Worm (Caenorhabditis elegans) whole organism, L3 larva: ENCODE results near the gene Y43C5A.2.

ENCODE experiments used
- ZK546.5 ChIP-seq: sonication (generic microtip); optimal IDR thresholded peaks from 2 replicates; lab custom pipeline; 2017; ENCODE audit warnings: missing biosample characterization, missing genetic modification characterization
- aly-2 ChIP-seq: fragments of 150-350 bp; optimal IDR thresholded peaks from 2 replicates; lab custom pipeline; 2014; ENCODE audit warnings: missing biosample characterization, missing genetic modification characterization
- ceh-16 ChIP-seq: sonication (generic microtip); optimal IDR thresholded peaks from 2 replicates; lab custom pipeline; 2017; ENCODE audit warnings: missing biosample characterization, missing genetic modification characterization
- ceh-28 ChIP-seq: fragments of 150-350 bp; optimal IDR thresholded peaks from 2 replicates; lab custom pipeline; 2014; ENCODE audit warnings: missing biosample characterization, missing genetic modification reagents, missing genetic modification characterization
- ceh-82 ChIP-seq: fragments of 150-350 bp; optimal IDR thresholded peaks from 2 replicates; lab custom pipeline; 2014; ENCODE audit warnings: missing biosample characterization, missing genetic modification characterization
- ceh-9 ChIP-seq: sonication (generic microtip); optimal IDR thresholded peaks from 2 replicates; lab custom pipeline; 2018; ENCODE audit warnings: missing biosample characterization, missing genetic modification characterization
- daf-12 ChIP-seq: fragments of 150-350 bp; optimal IDR thresholded peaks from 2 replicates; lab custom pipeline; 2014; ENCODE audit warnings: missing biosample characterization, missing genetic modification reagents, missing genetic modification characterization
- egl-27 ChIP-seq: sonication (generic microtip); optimal IDR thresholded peaks from 4 replicates; lab custom pipeline; 2017; ENCODE audit warnings: missing biosample characterization, missing genetic modification reagents, missing genetic modification characterization
- egl-5 ChIP-seq: fragments of 150-350 bp; optimal IDR thresholded peaks from 2 replicates; lab custom pipeline; 2017; ENCODE audit warnings: missing biosample characterization, missing genetic modification reagents, missing genetic modification characterization, inconsistent platforms
- elt-2 ChIP-seq: sonication (generic microtip); optimal IDR thresholded peaks from 2 replicates; lab custom pipeline; 2016; ENCODE audit warnings: missing genetic modification reagents, mild to moderate bottlenecking, missing genetic modification characterization, missing compliant biosample characterization
- elt-3 ChIP-seq, 3 experiments: fragments of 150-350 bp in 1 of 3; sonication (generic microtip) in 2 of 3; optimal IDR thresholded peaks; 2 replicates in 2 of 3; 4 replicates in 1 of 3; lab custom pipeline; 2014 to 2017; ENCODE audit warnings: missing biosample characterization in 3 of 3, missing genetic modification characterization in 3 of 3
- eor-1 ChIP-seq, 2 experiments: fragments of 150-350 bp; optimal IDR thresholded peaks; 2 replicates each; lab custom pipeline; 2014 to 2018; ENCODE audit warnings: missing biosample characterization in 2 of 2, missing genetic modification characterization in 2 of 2
- fos-1 ChIP-seq: fragments of 150-350 bp; optimal IDR thresholded peaks from 2 replicates; lab custom pipeline; 2014; ENCODE audit warnings: missing biosample characterization, missing genetic modification characterization
- hmg-11 ChIP-seq: sonication (generic microtip); optimal IDR thresholded peaks from 2 replicates; lab custom pipeline; 2016; ENCODE audit warnings: missing genetic modification characterization, missing compliant biosample characterization
- jun-1 ChIP-seq: fragments of 150-350 bp; optimal IDR thresholded peaks from 2 replicates; lab custom pipeline; 2014; ENCODE audit warnings: missing biosample characterization, missing genetic modification reagents, missing genetic modification characterization
- lin-15B ChIP-seq: fragments of 150-350 bp; optimal IDR thresholded peaks from 2 replicates; lab custom pipeline; 2014; ENCODE audit warnings: missing biosample characterization, missing genetic modification characterization
- lin-39 ChIP-seq: fragments of 150-350 bp; optimal IDR thresholded peaks from 2 replicates; lab custom pipeline; 2018; ENCODE audit warnings: missing biosample characterization, missing genetic modification reagents, missing genetic modification characterization
- lsy-12 ChIP-seq: sonication (generic microtip); optimal IDR thresholded peaks from 2 replicates; lab custom pipeline; 2016; ENCODE audit warnings: mild to moderate bottlenecking, missing genetic modification characterization, missing compliant biosample characterization
- mdl-1 ChIP-seq: fragments of 150-350 bp; optimal IDR thresholded peaks from 2 replicates; lab custom pipeline; 2014; ENCODE audit warnings: missing biosample characterization, missing genetic modification characterization
- nfya-1 ChIP-seq: sonication (generic microtip); optimal IDR thresholded peaks from 2 replicates; lab custom pipeline; 2017; ENCODE audit warnings: missing genetic modification characterization, mild to moderate bottlenecking, missing compliant biosample characterization, antibody characterized with exemption, moderate library complexity; ENCODE audit not compliant: insufficient read depth
- nhr-11 ChIP-seq: fragments of 150-350 bp; optimal IDR thresholded peaks from 2 replicates; lab custom pipeline; 2014; ENCODE audit warnings: missing biosample characterization, missing genetic modification characterization
- nhr-12 ChIP-seq: fragments of 150-350 bp; optimal IDR thresholded peaks from 2 replicates; lab custom pipeline; 2014; ENCODE audit warnings: missing biosample characterization, missing genetic modification characterization
- nhr-23 ChIP-seq: fragments of 150-350 bp; optimal IDR thresholded peaks from 2 replicates; lab custom pipeline; 2014; ENCODE audit warnings: missing biosample characterization, missing genetic modification reagents, missing genetic modification characterization
- nhr-237 ChIP-seq: fragments of 150-350 bp; optimal IDR thresholded peaks from 2 replicates; lab custom pipeline; 2014; ENCODE audit warnings: missing biosample characterization, missing genetic modification characterization
- nhr-25 ChIP-seq: sonication (generic microtip); optimal IDR thresholded peaks from 2 replicates; lab custom pipeline; 2017; ENCODE audit warnings: missing biosample characterization, missing genetic modification characterization
- nhr-28 ChIP-seq: fragments of 150-350 bp; optimal IDR thresholded peaks from 2 replicates; lab custom pipeline; 2014; ENCODE audit warnings: missing biosample characterization, missing genetic modification characterization
- nhr-43 ChIP-seq: sonication (generic microtip); optimal IDR thresholded peaks from 2 replicates; lab custom pipeline; 2016; ENCODE audit warnings: mild to moderate bottlenecking, missing genetic modification characterization, missing compliant biosample characterization; ENCODE audit not compliant: poor library complexity, severe bottlenecking
- nhr-67 ChIP-seq: fragments of 150-350 bp; optimal IDR thresholded peaks from 2 replicates; lab custom pipeline; 2014; ENCODE audit warnings: missing biosample characterization, missing genetic modification characterization
- nhr-77 ChIP-seq: fragments of 150-350 bp; optimal IDR thresholded peaks from 2 replicates; lab custom pipeline; 2014; ENCODE audit warnings: missing biosample characterization, missing genetic modification characterization
- pha-4 ChIP-seq: fragments of 150-350 bp; optimal IDR thresholded peaks from 2 replicates; lab custom pipeline; 2014; ENCODE audit warnings: missing biosample characterization, missing genetic modification reagents, missing genetic modification characterization
- pqm-1 ChIP-seq: fragments of 150-350 bp; optimal IDR thresholded peaks from 2 replicates; lab custom pipeline; 2017; ENCODE audit warnings: missing biosample characterization, missing genetic modification characterization, inconsistent platforms
- sea-2 ChIP-seq: fragments of 150-350 bp; sonication (generic microtip); optimal IDR thresholded peaks from 4 replicates; lab custom pipeline; 2014; ENCODE audit warnings: missing biosample characterization, missing genetic modification reagents, missing genetic modification characterization
- snpc-4 ChIP-seq: fragments of 150-350 bp; optimal IDR thresholded peaks from 2 replicates; lab custom pipeline; 2014; ENCODE audit warnings: missing biosample characterization, missing genetic modification characterization
- unc-39 ChIP-seq: sonication (generic microtip); optimal IDR thresholded peaks from 4 replicates; lab custom pipeline; 2017; ENCODE audit warnings: missing biosample characterization, missing genetic modification characterization
- unc-62 ChIP-seq: fragments of 150-350 bp; sonication (generic microtip); optimal IDR thresholded peaks from 4 replicates; lab custom pipeline; 2014; ENCODE audit warnings: missing biosample characterization, missing genetic modification reagents, missing genetic modification characterization
- zag-1 ChIP-seq: fragments of 150-350 bp; optimal IDR thresholded peaks from 2 replicates; lab custom pipeline; 2014; ENCODE audit warnings: missing biosample characterization, missing genetic modification characterization
- ztf-4 ChIP-seq: fragments of 150-350 bp; optimal IDR thresholded peaks from 2 replicates; lab custom pipeline; 2014; ENCODE audit warnings: missing biosample characterization, missing genetic modification characterization

Gene Y43C5A.2

ce11 chrIV:10241659-10242058 lies 28.0 kb upstream of the Y43C5A.2 start, which contains the start of gene lipl-7:
Gene lipl-7, minus strand, starts transcription at chrIV:10241823.
- TF ChIP-seq lin-39 (tag; lab: Kevin White, UChicago) (no peak), fos-1 (tag; lab: Kevin White, UChicago) (no peak), nhr-67 (tag; lab: Kevin White, UChicago) (no peak), egl-5 (no peak), elt-3 (tag; optimal IDR thresholded peaks at IDR 0.05; lab: Kevin White, UChicago) (no peak), snpc-4 (tag; lab: Kevin White, UChicago) (no peak), sea-2 (GFP tag; lab: Kevin White, UChicago) (no peak), ceh-28 (tag; lab: Kevin White, UChicago) (no peak), zag-1 (tag; lab: Kevin White, UChicago) (no peak), mdl-1 (no peak), nfya-1 (tag; lab: Kevin White, UChicago) (no peak), elt-2 (tag; lab: Kevin White, UChicago) (no peak), pha-4 (tag; lab: Kevin White, UChicago) (no peak), pqm-1 (tag; lab: Kevin White, UChicago) (no peak), aly-2 (tag; lab: Kevin White, UChicago) (no peak), jun-1 (tag; lab: Kevin White, UChicago) (no peak), hmg-11 (tag; lab: Kevin White, UChicago) (no peak)

- TF ChIP-seq snpc-4 (tag; lab: Kevin White, UChicago) (no peak), unc-62 (GFP tag; lab: Kevin White, UChicago) (no peak), nhr-23 (tag; lab: Kevin White, UChicago) (peak; percentile 8), nhr-25 (tag; lab: Kevin White, UChicago) (peak; percentile 41), lin-39 (tag; lab: Kevin White, UChicago) (peak; percentile 4), jun-1 (tag; lab: Kevin White, UChicago) (no peak), nhr-11 (tag; lab: Kevin White, UChicago) (no peak), pha-4 (tag; lab: Kevin White, UChicago) (peak; percentile 65), nfya-1 (tag; lab: Kevin White, UChicago) (peak; percentile 12), lin-15B (tag; lab: Kevin White, UChicago) (peak; percentile 38)
Observed at ce11 chrIV:10242458-10243123, 27.1 kb upstream of the Y43C5A.2 start.

- no peak for TF ChIP-seq unc-39
- no peak for TF ChIP-seq ztf-4 (tag; lab: Kevin White, UChicago)
- TF ChIP-seq ceh-9 (tag; lab: Kevin White, UChicago), result no peak
- TF ChIP-seq elt-3 (tag; optimal IDR thresholded peaks at IDR 0.05; lab: Kevin White, UChicago), result peak in 1 of 3 experiments; percentile 85
- no peak for TF ChIP-seq daf-12 (tag; lab: Kevin White, UChicago)
- TF ChIP-seq eor-1 (tag; optimal IDR thresholded peaks at IDR 0.05; lab: Kevin White, UChicago), result no peak
- peak; percentile 88 for TF ChIP-seq pqm-1 (tag; lab: Kevin White, UChicago)
- TF ChIP-seq ceh-82 (tag; lab: Kevin White, UChicago), result no peak
- peak; percentile 55 for TF ChIP-seq jun-1 (tag; lab: Kevin White, UChicago)
- no peak for TF ChIP-seq egl-27 (tag; lab: Kevin White, UChicago)
- TF ChIP-seq nhr-237 (tag; lab: Kevin White, UChicago), result no peak
- TF ChIP-seq elt-2 (tag; lab: Kevin White, UChicago), result peak; percentile 92
- TF ChIP-seq nhr-23 (tag; lab: Kevin White, UChicago), result no peak
- peak; percentile 19 for TF ChIP-seq pha-4 (tag; lab: Kevin White, UChicago)
- no peak for TF ChIP-seq sea-2 (GFP tag; lab: Kevin White, UChicago)
- TF ChIP-seq nhr-25 (tag; lab: Kevin White, UChicago), result no peak
- no peak for TF ChIP-seq nhr-67 (tag; lab: Kevin White, UChicago)
- no peak for TF ChIP-seq nhr-77 (tag; lab: Kevin White, UChicago)
- no peak for TF ChIP-seq nfya-1 (tag; lab: Kevin White, UChicago)
- TF ChIP-seq nhr-43, result no peak
- no peak for TF ChIP-seq mdl-1
- TF ChIP-seq ceh-16, result no peak
- TF ChIP-seq ZK546.5 (tag; lab: Kevin White, UChicago), result no peak
- TF ChIP-seq nhr-12 (tag; lab: Kevin White, UChicago), result no peak
- TF ChIP-seq snpc-4 (tag; lab: Kevin White, UChicago), result no peak
- no peak for TF ChIP-seq lsy-12 (tag; lab: Kevin White, UChicago)
- no peak for TF ChIP-seq nhr-28 (tag; lab: Kevin White, UChicago)
- TF ChIP-seq lin-39 (tag; lab: Kevin White, UChicago), result no peak
- TF ChIP-seq, all 47 proteins: peak for 5
Observed at ce11 chrIV:10243276-10243675, 26.4 kb upstream of the Y43C5A.2 start, which contains the start of gene tkt-1. Gene tkt-1, plus strand, starts transcription at chrIV:10243612.
